Worm (Caenorhabditis elegans) whole organism, midembryonic: Measurements from ENCODE around the gene C24H11.2.

Experiments
- cog-1 ChIP-seq: sonication (generic microtip); optimal IDR thresholded peaks from 2 replicates; lab custom pipeline; 2016; ENCODE audit warnings: missing genetic modification characterization, missing compliant biosample characterization
- flt-1 ChIP-seq: fragments of 200-800 bp; sonication (Bioruptor generic); IDR thresholded peaks from 2 replicates; pipeline ENCODE4 v1.3.6; 2022; ENCODE audit warnings: missing genetic modification characterization, missing compliant biosample characterization
- klf-2 ChIP-seq: fragments of 200-800 bp; sonication (Bioruptor generic); conservative IDR thresholded peaks from 2 replicates; pipeline ENCODE4 v1.3.6; 2022; ENCODE audit warnings: missing genetic modification reagents, missing genetic modification characterization, missing compliant biosample characterization
- med-1 ChIP-seq: sonication (generic microtip); optimal IDR thresholded peaks from 2 replicates; lab custom pipeline; 2017; ENCODE audit warnings: missing genetic modification characterization, mild to moderate bottlenecking, missing compliant biosample characterization, antibody characterized with exemption, missing genetic modification reagents; ENCODE audit not compliant: insufficient read depth
- ref-1 ChIP-seq: fragments of 200-800 bp; sonication (Bioruptor generic); conservative IDR thresholded peaks from 2 replicates; pipeline ENCODE4 v1.3.6; 2022; ENCODE audit warnings: missing genetic modification reagents, missing genetic modification characterization, missing compliant biosample characterization

DNA sequence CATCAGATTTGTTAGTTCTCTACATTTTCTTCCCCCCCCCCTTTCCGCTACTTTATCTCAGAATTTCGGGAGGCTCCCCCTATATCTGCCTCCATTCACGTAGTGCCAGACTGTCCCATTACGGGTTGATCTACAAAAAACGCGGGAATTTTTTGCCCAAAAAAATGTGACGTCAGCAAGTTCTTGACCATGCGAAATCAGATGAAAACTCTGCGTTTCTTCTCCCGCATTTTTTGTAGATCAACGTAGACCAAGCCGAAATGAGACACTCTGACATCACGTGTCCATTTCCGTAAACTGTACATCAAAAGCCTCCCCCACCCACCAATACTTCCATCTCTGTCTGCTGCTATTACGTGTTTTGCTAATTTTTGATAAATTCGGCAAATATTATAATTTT lies 32.4 kb upstream of the C24H11.2 start:
- TF ChIP-seq klf-2 (GFP tag; lab: Robert Waterston, UW) (no peak), cog-1 (tag; lab: Kevin White, UChicago) (no peak), flt-1 (GFP tag; lab: Robert Waterston, UW) (no peak), ref-1 (GFP tag; lab: Robert Waterston, UW) (no peak), med-1 (no peak)
